Fruit fly (Drosophila melanogaster): ENCODE measurements around the gene CG6931.

- no peak for TF ChIP-seq CG8478 (optimal IDR thresholded peaks at IDR 0.05)
- no peak for TF ChIP-seq CTCF (optimal IDR thresholded peaks at IDR 0.05)
Observed at dm6 chr3L:11966104-11966503, 24.4 kb upstream of the CG6931 start, which contains the start of gene prc.
